Worm (Caenorhabditis elegans) whole organism, L1 larva: ENCODE data around the gene prk-1.

Source experiments
- aly-2 ChIP-seq: fragments of 150-350 bp; optimal IDR thresholded peaks from 2 replicates; lab custom pipeline; 2014; ENCODE audit warnings: missing biosample characterization, missing genetic modification characterization
- ces-1 ChIP-seq: fragments of 150-350 bp; optimal IDR thresholded peaks from 2 replicates; lab custom pipeline; 2014; ENCODE audit warnings: missing biosample characterization, missing genetic modification reagents, missing genetic modification characterization
- fos-1 ChIP-seq: fragments of 150-350 bp; optimal IDR thresholded peaks from 2 replicates; lab custom pipeline; 2014; ENCODE audit warnings: missing biosample characterization, missing genetic modification characterization
- hlh-17 ChIP-seq: fragments of 200-800 bp; sonication (Bioruptor generic); optimal IDR thresholded peaks from 2 replicates; lab custom pipeline; 2018; ENCODE audit warnings: missing genetic modification characterization, mild to moderate bottlenecking, missing compliant biosample characterization, moderate library complexity, borderline replicate concordance
- lin-13 ChIP-seq: fragments of 150-350 bp; optimal IDR thresholded peaks from 2 replicates; lab custom pipeline; 2014; ENCODE audit warnings: missing biosample characterization, missing genetic modification reagents, missing genetic modification characterization
- lin-35 ChIP-seq, 2 experiments: fragments of 150-350 bp; optimal IDR thresholded peaks; 2 replicates each; lab custom pipeline; 2014; ENCODE audit warnings: missing biosample characterization in 2 of 2, missing genetic modification characterization in 2 of 2, missing genetic modification reagents in 2 of 2
- lsy-2 ChIP-seq, 2 experiments: fragments of 150-350 bp; optimal IDR thresholded peaks; 2 replicates each; lab custom pipeline; 2014; ENCODE audit warnings: missing biosample characterization in 2 of 2, missing genetic modification characterization in 2 of 2
- nhr-11 ChIP-seq: fragments of 150-350 bp; optimal IDR thresholded peaks from 2 replicates; lab custom pipeline; 2014; ENCODE audit warnings: missing biosample characterization, missing genetic modification characterization
- nhr-77 ChIP-seq: fragments of 150-350 bp; optimal IDR thresholded peaks from 2 replicates; lab custom pipeline; 2014; ENCODE audit warnings: missing biosample characterization, missing genetic modification characterization
- rnt-1 ChIP-seq: sonication (generic microtip); optimal IDR thresholded peaks from 2 replicates; lab custom pipeline; 2016; ENCODE audit warnings: mild to moderate bottlenecking, missing genetic modification characterization, moderate library complexity, missing compliant biosample characterization
- tbx-2 ChIP-seq: sonication (generic microtip); optimal IDR thresholded peaks from 2 replicates; lab custom pipeline; 2016; ENCODE audit warnings: missing genetic modification characterization, missing compliant biosample characterization
- unc-62 ChIP-seq: fragments of 150-350 bp; optimal IDR thresholded peaks from 2 replicates; lab custom pipeline; 2014; ENCODE audit warnings: missing biosample characterization, missing genetic modification reagents, missing genetic modification characterization
- ztf-4 ChIP-seq: fragments of 150-350 bp; optimal IDR thresholded peaks from 2 replicates; lab custom pipeline; 2014; ENCODE audit warnings: missing biosample characterization, missing genetic modification characterization

ce11 chrIII:7025839-7026238 lies 35.9 kb downstream of the prk-1 start:
- TF ChIP-seq nhr-77 (no peak), unc-62 (GFP tag; lab: Kevin White, UChicago) (no peak), ztf-4 (no peak), ces-1 (GFP tag; lab: Kevin White, UChicago) (no peak), fos-1 (tag; lab: Kevin White, UChicago) (no peak), rnt-1 (tag; lab: Kevin White, UChicago) (no peak), nhr-11 (no peak), tbx-2 (tag; lab: Kevin White, UChicago) (no peak), lsy-2 (tag; optimal IDR thresholded peaks at IDR 0.05; lab: Kevin White, UChicago) (no peak), aly-2 (tag; lab: Kevin White, UChicago) (no peak), lin-35 (GFP tag; optimal IDR thresholded peaks at IDR 0.05; lab: Kevin White, UChicago) (no peak), hlh-17 (GFP tag; lab: Kevin White, UChicago) (no peak), lin-13 (GFP tag; lab: Kevin White, UChicago) (no peak)
